Worm (Caenorhabditis elegans) whole organism, early embryonic: ENCODE data around the gene EEED8.18.

Experiments
- B0310.2 ChIP-seq: sonication (generic microtip); optimal IDR thresholded peaks from 2 replicates; lab custom pipeline; 2016; ENCODE audit warnings: mild to moderate bottlenecking, missing genetic modification characterization, missing compliant biosample characterization
- F13C5.2 ChIP-seq: sonication (generic microtip); optimal IDR thresholded peaks from 2 replicates; lab custom pipeline; 2017; ENCODE audit warnings: mild to moderate bottlenecking, missing genetic modification characterization, inconsistent platforms, missing compliant biosample characterization
- aly-1 ChIP-seq: sonication (generic microtip); optimal IDR thresholded peaks from 2 replicates; lab custom pipeline; 2016; ENCODE audit warnings: missing genetic modification characterization, missing compliant biosample characterization
- ama-1 ChIP-seq: fragments of 150-350 bp; optimal IDR thresholded peaks from 2 replicates; lab custom pipeline; 2014
- ceh-13 ChIP-seq: fragments of 200-800 bp; sonication (Bioruptor generic); optimal IDR thresholded peaks from 2 replicates; lab custom pipeline; 2018; ENCODE audit warnings: mild to moderate bottlenecking, missing genetic modification characterization, missing compliant biosample characterization
- ceh-36 ChIP-seq: sonication (generic microtip); optimal IDR thresholded peaks from 2 replicates; lab custom pipeline; 2016; ENCODE audit warnings: missing genetic modification characterization, inconsistent platforms, missing compliant biosample characterization
- ets-7 ChIP-seq: sonication (generic microtip); optimal IDR thresholded peaks from 2 replicates; lab custom pipeline; 2016; ENCODE audit warnings: missing genotype, missing genetic modification characterization, missing compliant biosample characterization
- flt-1 ChIP-seq: fragments of 200-800 bp; sonication (Bioruptor generic); IDR thresholded peaks from 2 replicates; pipeline ENCODE4 v1.3.6; 2022; ENCODE audit warnings: missing genetic modification characterization, missing compliant biosample characterization
- hmbx-1 ChIP-seq: sonication (generic microtip); optimal IDR thresholded peaks from 2 replicates; lab custom pipeline; 2016; ENCODE audit warnings: mild to moderate bottlenecking, missing genetic modification characterization, missing compliant biosample characterization
- hmg-4 ChIP-seq: fragments of 200-800 bp; sonication (Bioruptor generic); optimal IDR thresholded peaks from 2 replicates; lab custom pipeline; 2018; ENCODE audit warnings: mild to moderate bottlenecking, missing genetic modification characterization, missing compliant biosample characterization
- hnd-1 ChIP-seq: sonication (generic microtip); optimal IDR thresholded peaks from 2 replicates; lab custom pipeline; 2016; ENCODE audit warnings: missing genetic modification characterization, missing compliant biosample characterization
- pes-1 ChIP-seq: fragments of 200-800 bp; sonication (Bioruptor generic); IDR thresholded peaks from 2 replicates; pipeline ENCODE4 v1.3.6; 2022; ENCODE audit warnings: missing genetic modification reagents, missing genetic modification characterization, missing compliant biosample characterization
- scrt-1 ChIP-seq: fragments of 200-800 bp; sonication (Bioruptor generic); IDR thresholded peaks from 2 replicates; pipeline ENCODE4 v1.3.6; 2022; ENCODE audit warnings: missing genetic modification characterization, missing compliant biosample characterization
- sea-1 ChIP-seq: fragments of 200-800 bp; sonication (Bioruptor generic); conservative IDR thresholded peaks from 2 replicates; pipeline ENCODE4 v1.3.6; 2022; ENCODE audit warnings: missing genetic modification characterization, missing compliant biosample characterization
- tbx-11 ChIP-seq: fragments of 200-800 bp; sonication (Bioruptor generic); IDR thresholded peaks from 2 replicates; pipeline ENCODE4 v1.3.6; 2022; ENCODE audit warnings: missing genetic modification characterization, missing compliant biosample characterization
- tbx-37 ChIP-seq: fragments of 200-800 bp; sonication (Bioruptor generic); conservative IDR thresholded peaks from 2 replicates; pipeline ENCODE4 v1.3.6; 2022; ENCODE audit warnings: missing genetic modification reagents, missing genetic modification characterization, missing compliant biosample characterization
- tra-4 ChIP-seq: sonication (generic microtip); optimal IDR thresholded peaks from 2 replicates; lab custom pipeline; 2017; ENCODE audit warnings: missing genetic modification characterization, missing compliant biosample characterization

Gene EEED8.18

ce11 chrII:5451278-5451677 is 38.9 kb upstream of the EEED8.18 start:
- no peak for TF ChIP-seq tra-4 (tag; lab: Kevin White, UChicago)
- no peak for TF ChIP-seq ceh-36 (tag; lab: Kevin White, UChicago)
- no peak for TF ChIP-seq scrt-1 (GFP tag; lab: Robert Waterston, UW)
- no peak for TF ChIP-seq aly-1 (tag; lab: Kevin White, UChicago)
- TF ChIP-seq hmg-4: no peak
- no peak for TF ChIP-seq hnd-1 (tag; lab: Kevin White, UChicago)
- no peak for TF ChIP-seq F13C5.2 (tag; lab: Kevin White, UChicago)
- no peak for TF ChIP-seq hmbx-1 (tag; lab: Kevin White, UChicago)
- TF ChIP-seq ama-1 (lab: Kevin White, UChicago): no peak
- no peak for TF ChIP-seq ets-7 (tag; lab: Kevin White, UChicago)
- no peak for TF ChIP-seq tbx-37 (GFP tag; lab: Robert Waterston, UW)
- TF ChIP-seq tbx-11 (GFP tag; lab: Robert Waterston, UW): no peak
- no peak for TF ChIP-seq B0310.2 (tag; lab: Kevin White, UChicago)
- no peak for TF ChIP-seq sea-1 (GFP tag; lab: Robert Waterston, UW)
- no peak for TF ChIP-seq pes-1 (GFP tag; lab: Robert Waterston, UW)
- TF ChIP-seq flt-1: no peak
- no peak for TF ChIP-seq ceh-13 (GFP tag; lab: Kevin White, UChicago)

DNA sequence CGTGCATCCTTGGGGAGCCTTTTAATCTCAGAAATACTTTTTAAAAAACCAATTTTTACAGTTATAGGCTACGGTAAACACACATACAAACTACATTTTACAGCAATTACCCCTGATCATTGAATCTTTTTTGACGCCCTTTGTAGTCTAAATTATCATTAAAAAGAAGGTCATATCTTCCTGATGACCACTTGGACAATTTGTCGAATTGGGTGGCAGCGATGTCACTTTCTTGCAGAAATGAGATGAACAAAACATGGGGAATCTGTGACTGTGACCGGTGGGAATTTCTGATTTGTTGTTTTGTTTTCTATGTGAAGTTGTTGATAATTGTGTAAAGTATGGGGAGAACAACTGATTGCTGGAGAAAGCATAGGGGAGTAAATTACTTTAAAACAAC is 37.2 kb upstream of the EEED8.18 start:
- TF ChIP-seq F13C5.2 (tag; lab: Kevin White, UChicago) (no peak), ceh-36 (tag; lab: Kevin White, UChicago) (no peak), ama-1 (lab: Kevin White, UChicago) (no peak), tbx-11 (GFP tag; lab: Robert Waterston, UW) (no peak)

DNA sequence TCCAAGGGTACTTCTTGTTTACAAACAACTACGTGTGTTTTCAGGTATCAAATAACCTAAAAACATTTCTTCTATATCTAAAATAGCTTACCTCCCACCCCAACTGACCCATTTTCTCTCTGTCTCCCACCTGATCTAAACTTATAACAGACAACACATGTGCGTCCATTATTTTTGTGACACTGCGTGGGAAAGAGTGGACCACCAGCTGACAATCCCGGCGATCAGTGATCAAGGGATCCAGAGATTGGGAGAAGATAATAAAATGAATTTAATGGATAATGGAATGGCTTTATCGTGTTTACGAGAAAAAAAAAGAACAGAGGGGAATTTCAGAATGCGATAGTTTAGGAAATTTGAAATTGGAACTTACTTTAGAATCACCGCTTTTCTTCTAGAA is 36.8 kb upstream of the EEED8.18 start:
- TF ChIP-seq ets-7 (tag; lab: Kevin White, UChicago) (no peak), sea-1 (GFP tag; lab: Robert Waterston, UW) (no peak), tra-4 (tag; lab: Kevin White, UChicago) (no peak), flt-1 (no peak), aly-1 (tag; lab: Kevin White, UChicago) (no peak), pes-1 (GFP tag; lab: Robert Waterston, UW) (no peak), tbx-11 (GFP tag; lab: Robert Waterston, UW) (no peak), ceh-13 (GFP tag; lab: Kevin White, UChicago) (no peak), hnd-1 (tag; lab: Kevin White, UChicago) (no peak), scrt-1 (GFP tag; lab: Robert Waterston, UW) (no peak), hmbx-1 (tag; lab: Kevin White, UChicago) (no peak), ceh-36 (tag; lab: Kevin White, UChicago) (no peak), B0310.2 (tag; lab: Kevin White, UChicago) (no peak), F13C5.2 (tag; lab: Kevin White, UChicago) (no peak), tbx-37 (GFP tag; lab: Robert Waterston, UW) (no peak), ama-1 (lab: Kevin White, UChicago) (no peak), hmg-4 (no peak)

DNA sequence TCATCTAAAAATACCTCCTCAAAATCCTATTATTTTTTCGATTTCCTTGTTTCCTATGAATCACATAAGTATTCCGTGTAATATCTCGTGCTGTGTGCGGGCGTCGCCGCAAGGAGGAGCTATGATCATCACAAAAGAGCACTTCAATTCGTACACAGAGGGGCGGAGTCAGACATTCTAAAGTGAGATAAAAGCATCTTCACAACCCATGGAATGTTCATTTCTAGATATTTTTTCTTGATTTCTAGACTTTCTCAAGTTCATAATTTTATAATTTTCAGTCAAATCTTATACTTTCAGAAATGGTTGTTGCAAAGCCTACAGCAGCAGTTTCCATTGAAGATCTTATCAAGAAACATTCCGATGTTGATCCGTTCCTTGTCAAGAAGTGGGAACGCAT is 35.0 kb upstream of the EEED8.18 start, which contains the start of gene cex-1:
TSS of gene cex-1 (plus strand) at position 301 of the 400 bp plus-strand sequence.
- no peak for TF ChIP-seq pes-1 (GFP tag; lab: Robert Waterston, UW)

ce11 chrII:5446506-5446905 is 34.1 kb upstream of the EEED8.18 start, which contains the start of gene nmr-1:
TSS of gene nmr-1 (minus strand) at chrII:5446606.
- TF ChIP-seq scrt-1 (GFP tag; lab: Robert Waterston, UW): no peak

ce11 chrII:5437586-5437985 is 25.2 kb upstream of the EEED8.18 start, which contains the start of gene F07F6.1:
TSS of gene F07F6.1 (plus strand) at chrII:5437886.
- TF ChIP-seq B0310.2 (tag; lab: Kevin White, UChicago) (no peak), hmbx-1 (tag; lab: Kevin White, UChicago) (no peak), ceh-36 (tag; lab: Kevin White, UChicago) (no peak), ama-1 (lab: Kevin White, UChicago) (no peak), tbx-37 (GFP tag; lab: Robert Waterston, UW) (no peak), hmg-4 (no peak), flt-1 (no peak), tbx-11 (GFP tag; lab: Robert Waterston, UW) (no peak), scrt-1 (GFP tag; lab: Robert Waterston, UW) (no peak), pes-1 (GFP tag; lab: Robert Waterston, UW) (no peak), ceh-13 (GFP tag; lab: Kevin White, UChicago) (no peak), aly-1 (tag; lab: Kevin White, UChicago) (no peak), F13C5.2 (tag; lab: Kevin White, UChicago) (no peak)

ce11 chrII:5436833-5437232 is 24.4 kb upstream of the EEED8.18 start, which contains the start of gene dct-5:
TSS of gene dct-5 (minus strand) at chrII:5436933.
- TF ChIP-seq hnd-1 (tag; lab: Kevin White, UChicago) (no peak), scrt-1 (GFP tag; lab: Robert Waterston, UW) (no peak), ama-1 (lab: Kevin White, UChicago) (no peak), sea-1 (GFP tag; lab: Robert Waterston, UW) (no peak), tbx-37 (GFP tag; lab: Robert Waterston, UW) (no peak), B0310.2 (tag; lab: Kevin White, UChicago) (no peak), tra-4 (tag; lab: Kevin White, UChicago) (no peak)

- TF ChIP-seq aly-1 (tag; lab: Kevin White, UChicago): no peak
- no peak for TF ChIP-seq tra-4 (tag; lab: Kevin White, UChicago)
- TF ChIP-seq tbx-11 (GFP tag; lab: Robert Waterston, UW): no peak
- no peak for TF ChIP-seq hmg-4
- TF ChIP-seq F13C5.2 (tag; lab: Kevin White, UChicago): no peak
- TF ChIP-seq flt-1: no peak
- no peak for TF ChIP-seq sea-1 (GFP tag; lab: Robert Waterston, UW)
- TF ChIP-seq scrt-1 (GFP tag; lab: Robert Waterston, UW): no peak
- TF ChIP-seq B0310.2 (tag; lab: Kevin White, UChicago): no peak
- TF ChIP-seq ets-7 (tag; lab: Kevin White, UChicago): no peak
- no peak for TF ChIP-seq hnd-1 (tag; lab: Kevin White, UChicago)
- TF ChIP-seq ceh-13 (GFP tag; lab: Kevin White, UChicago): no peak
- no peak for TF ChIP-seq ama-1 (lab: Kevin White, UChicago)
- no peak for TF ChIP-seq hmbx-1 (tag; lab: Kevin White, UChicago)
- no peak for TF ChIP-seq pes-1 (GFP tag; lab: Robert Waterston, UW)
- TF ChIP-seq tbx-37 (GFP tag; lab: Robert Waterston, UW): no peak
- no peak for TF ChIP-seq ceh-36 (tag; lab: Kevin White, UChicago)
These were observed 20.7 kb upstream of the EEED8.18 start, which contains the start of gene srx-114 for ce11 chrII:5433069-5433468. TSS of gene srx-114 (minus strand) at chrII:5433169.
